Worm (Caenorhabditis elegans) whole organism, mixed stage, embryonic: ENCODE measurements around the gene eps-8.

Experiments
- flh-1 ChIP-seq: fragments of 200-800 bp; sonication (Bioruptor generic); optimal IDR thresholded peaks from 2 replicates; lab custom pipeline; 2018; ENCODE audit warnings: mild to moderate bottlenecking, missing genetic modification characterization, moderate library complexity, missing compliant biosample characterization
- sptf-1 ChIP-seq: sonication (generic microtip); optimal IDR thresholded peaks from 2 replicates; lab custom pipeline; 2017; ENCODE audit warnings: mild to moderate bottlenecking, missing genetic modification characterization, moderate library complexity, missing compliant biosample characterization
- tbx-8 ChIP-seq: fragments of 200-800 bp; sonication (Bioruptor generic); optimal IDR thresholded peaks from 2 replicates; lab custom pipeline; 2018; ENCODE audit warnings: mild to moderate bottlenecking, missing genetic modification characterization, moderate library complexity, missing compliant biosample characterization
- unc-39 ChIP-seq: fragments of 150-350 bp; optimal IDR thresholded peaks from 2 replicates; lab custom pipeline; 2014; ENCODE audit warnings: missing biosample characterization, missing genetic modification characterization
- unc-62 ChIP-seq: fragments of 150-350 bp; optimal IDR thresholded peaks from 2 replicates; lab custom pipeline; 2014; ENCODE audit warnings: missing biosample characterization, missing genetic modification reagents, missing genetic modification characterization

eps-8 gene

DNA sequence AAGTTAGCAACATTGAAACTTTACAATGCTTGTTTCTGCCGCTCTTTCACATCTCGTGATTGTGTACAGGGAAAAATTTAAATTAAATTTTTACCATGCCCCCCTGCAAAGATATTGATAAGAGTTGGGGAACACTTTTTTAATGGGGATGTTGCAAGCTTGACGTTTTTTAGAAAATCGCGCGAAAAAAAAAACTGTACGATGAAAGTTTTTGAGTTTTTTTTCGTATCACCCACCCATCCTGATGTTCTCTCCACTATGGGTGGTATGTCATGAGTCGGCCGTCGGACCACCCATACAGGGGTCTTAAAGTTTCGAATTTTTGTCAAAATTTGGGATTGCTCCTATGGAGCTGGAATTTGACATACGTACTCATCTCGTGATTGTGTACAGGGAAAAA is 69.8 kb downstream of the eps-8 start:
- TF ChIP-seq flh-1 (GFP tag; lab: Kevin White, UChicago) (no peak), unc-39 (tag; lab: Kevin White, UChicago) (no peak), tbx-8 (GFP tag; lab: Kevin White, UChicago) (no peak), unc-62 (no peak), sptf-1 (tag; lab: Kevin White, UChicago) (no peak)
